Fruit fly (Drosophila melanogaster) whole organism, embryonic: ENCODE data around the gene CG7728.

Experiments used
- ATbp ChIP-seq: fragments of 200-800 bp; sonication (Bioruptor generic); optimal IDR thresholded peaks from 2 replicates; lab custom pipeline; 2017; ENCODE audit warnings: missing biosample characterization, mild to moderate bottlenecking, missing genetic modification characterization, missing genetic modification reagents
- Antp ChIP-seq: fragments of 200-800 bp; sonication (Bioruptor generic); optimal IDR thresholded peaks from 3 replicates; lab custom pipeline; 2016; ENCODE audit warnings: missing biosample characterization, missing genetic modification characterization
- Atf3 ChIP-seq: fragments of 200-800 bp; sonication (Bioruptor generic); optimal IDR thresholded peaks from 3 replicates; lab custom pipeline; 2016; ENCODE audit warnings: missing biosample characterization, missing genetic modification characterization
- Bgb ChIP-seq: fragments of 200-800 bp; sonication (Bioruptor generic); IDR thresholded peaks from 2 replicates; pipeline ENCODE4 v1.3.6; 2022; ENCODE audit warnings: missing biosample characterization, missing genetic modification characterization; ENCODE audit not compliant: partially characterized antibody
- CG11696 ChIP-seq: fragments of 200-800 bp; sonication (Bioruptor generic); IDR thresholded peaks from 2 replicates; pipeline ENCODE4 v1.3.6; 2022; ENCODE audit warnings: missing biosample characterization, missing genetic modification characterization
- CG12659 ChIP-seq: fragments of 200-800 bp; sonication (Bioruptor generic); optimal IDR thresholded peaks from 3 replicates; lab custom pipeline; 2017; ENCODE audit warnings: mild to moderate bottlenecking, missing biosample characterization, missing genetic modification reagents, missing genetic modification characterization
- CG12744 ChIP-seq: fragments of 200-800 bp; sonication (Bioruptor generic); optimal IDR thresholded peaks from 2 replicates; lab custom pipeline; 2016; ENCODE audit warnings: missing biosample characterization, missing genetic modification characterization
- CG12769 ChIP-seq: fragments of 200-800 bp; sonication (Bioruptor generic); optimal IDR thresholded peaks from 2 replicates; lab custom pipeline; 2019; ENCODE audit warnings: missing biosample characterization, mild to moderate bottlenecking, missing genetic modification characterization, moderate library complexity
- CG14050 ChIP-seq: fragments of 200-800 bp; sonication (Bioruptor generic); IDR thresholded peaks from 3 replicates; pipeline ENCODE4 v1.3.6; 2022; ENCODE audit warnings: missing biosample characterization, missing genetic modification characterization
- CG16779 ChIP-seq: fragments of 200-800 bp; sonication (Bioruptor generic); IDR thresholded peaks from 2 replicates; pipeline ENCODE4 v1.3.6; 2022; ENCODE audit warnings: missing biosample characterization, missing genetic modification characterization
- CG17385 ChIP-seq: fragments of 200-800 bp; sonication (Bioruptor generic); optimal IDR thresholded peaks from 3 replicates; lab custom pipeline; 2018; ENCODE audit warnings: missing biosample characterization, mild to moderate bottlenecking, missing genetic modification characterization
- CG18011 ChIP-seq: fragments of 200-800 bp; sonication (Bioruptor generic); optimal IDR thresholded peaks from 2 replicates; lab custom pipeline; 2017; ENCODE audit warnings: missing biosample characterization, missing genetic modification characterization, mild to moderate bottlenecking, moderate library complexity, missing genotype
- CG18599 ChIP-seq: fragments of 200-800 bp; sonication (Bioruptor generic); optimal IDR thresholded peaks from 3 replicates; lab custom pipeline; 2017; ENCODE audit warnings: missing biosample characterization, missing genetic modification characterization, mild to moderate bottlenecking, moderate library complexity, missing genetic modification reagents
- CG2199 ChIP-seq: fragments of 200-800 bp; sonication (Bioruptor generic); IDR thresholded peaks from 3 replicates; pipeline ENCODE4 v1.3.6; 2022; ENCODE audit warnings: missing biosample characterization, missing genetic modification characterization
- CG30020 ChIP-seq: fragments of 200-800 bp; optimal IDR thresholded peaks from 2 replicates; lab custom pipeline; 2019; ENCODE audit warnings: missing biosample characterization, mild to moderate bottlenecking, missing genetic modification characterization, moderate library complexity
- CG31365 ChIP-seq: fragments of 200-800 bp; sonication (Bioruptor generic); optimal IDR thresholded peaks from 2 replicates; lab custom pipeline; 2018; ENCODE audit warnings: missing biosample characterization, mild to moderate bottlenecking, missing genetic modification characterization
- CG4730 ChIP-seq: fragments of 200-800 bp; sonication (Bioruptor generic); IDR thresholded peaks from 2 replicates; pipeline ENCODE4 v1.3.6; 2022; ENCODE audit warnings: missing biosample characterization, missing genetic modification characterization
- CG6689 ChIP-seq: fragments of 200-800 bp; sonication (Bioruptor generic); IDR thresholded peaks from 2 replicates; pipeline ENCODE4 v1.3.6; 2022; ENCODE audit warnings: missing biosample characterization, missing genetic modification characterization
- CG7271 ChIP-seq: fragments of 200-800 bp; sonication (Bioruptor generic); optimal IDR thresholded peaks from 2 replicates; lab custom pipeline; 2018; ENCODE audit warnings: missing biosample characterization, mild to moderate bottlenecking, missing genetic modification characterization, moderate library complexity
- CG7928 ChIP-seq: fragments of 200-800 bp; sonication (Bioruptor generic); optimal IDR thresholded peaks from 2 replicates; lab custom pipeline; 2017; ENCODE audit warnings: missing biosample characterization, mild to moderate bottlenecking, missing genetic modification characterization
- CG8924 ChIP-seq: fragments of 200-800 bp; optimal IDR thresholded peaks from 3 replicates; lab custom pipeline; 2019; ENCODE audit warnings: missing biosample characterization, mild to moderate bottlenecking, missing genetic modification characterization, moderate library complexity
- D ChIP-seq, 2 experiments: fragments of 200-800 bp in 1 of 2; fragments of >200 bp in 1 of 2; sonication (Bioruptor generic) in 1 of 2; optimal IDR thresholded peaks; 2 replicates in 1 of 2; 3 replicates in 1 of 2; lab custom pipeline; 2017; ENCODE audit warnings: mild to moderate bottlenecking in 1 of 2, missing biosample characterization in 1 of 2, missing genetic modification characterization in 1 of 2, missing genetic modification reagents in 1 of 2
- Dad ChIP-seq: fragments of 200-800 bp; sonication (Bioruptor generic); optimal IDR thresholded peaks from 3 replicates; lab custom pipeline; 2016; ENCODE audit warnings: missing biosample characterization, missing genetic modification characterization
- Hand ChIP-seq: fragments of 200-800 bp; sonication (Bioruptor generic); optimal IDR thresholded peaks from 2 replicates; lab custom pipeline; 2017; ENCODE audit warnings: mild to moderate bottlenecking, missing biosample characterization, missing genetic modification reagents, missing genetic modification characterization
- Med ChIP-seq: fragments of 200-800 bp; sonication (Bioruptor generic); peaks from one replicate; lab custom pipeline; 2016; ENCODE audit warnings: missing biosample characterization, missing genetic modification characterization, mild to moderate bottlenecking, inconsistent platforms, moderate library complexity
- Mes4 ChIP-seq: fragments of 200-800 bp; sonication (Bioruptor generic); optimal IDR thresholded peaks from 2 replicates; lab custom pipeline; 2016; ENCODE audit warnings: missing biosample characterization, missing genetic modification characterization
- Myb ChIP-seq: fragments of 200-800 bp; sonication (Bioruptor generic); optimal IDR thresholded peaks from 2 replicates; lab custom pipeline; 2016; ENCODE audit warnings: missing biosample characterization, missing genetic modification characterization
- Taf1 ChIP-seq: fragments of 200-800 bp; sonication (Bioruptor generic); IDR thresholded peaks from 2 replicates; pipeline ENCODE4 v1.3.6; 2022; ENCODE audit warnings: missing biosample characterization, missing genetic modification characterization
- Tbp ChIP-seq: fragments of >200 bp; optimal IDR thresholded peaks from 2 replicates; lab custom pipeline; 2018; ENCODE audit warnings: missing biosample characterization, missing genetic modification characterization
- Trl ChIP-seq, 3 experiments: fragments of >200 bp in 2 of 3; fragments of 200-800 bp in 1 of 3; sonication (Bioruptor generic) in 1 of 3; optimal IDR thresholded peaks; 2 replicates in 1 of 3; 3 replicates in 2 of 3; lab custom pipeline; 2016 to 2017; ENCODE audit warnings: missing biosample characterization in 1 of 3, missing genetic modification characterization in 1 of 3
- Xbp1 ChIP-seq: fragments of 200-800 bp; sonication (Bioruptor generic); optimal IDR thresholded peaks from 3 replicates; lab custom pipeline; 2016; ENCODE audit warnings: missing biosample characterization, mild to moderate bottlenecking, missing genetic modification characterization
- al ChIP-seq: fragments of 200-800 bp; sonication (Bioruptor generic); IDR thresholded peaks from 2 replicates; pipeline ENCODE4 v1.3.6; 2022; ENCODE audit warnings: missing biosample characterization, missing genetic modification characterization
- ato ChIP-seq: fragments of 200-800 bp; sonication (Bioruptor generic); IDR thresholded peaks from 2 replicates; pipeline ENCODE4 v1.3.6; 2022; ENCODE audit warnings: missing biosample characterization, missing genetic modification characterization; ENCODE audit not compliant: partially characterized antibody
- bab2 ChIP-seq: fragments of 200-800 bp; sonication (Bioruptor generic); optimal IDR thresholded peaks from 2 replicates; lab custom pipeline; 2016; ENCODE audit warnings: missing biosample characterization, missing genetic modification characterization
- cad ChIP-seq: fragments of >200 bp; optimal IDR thresholded peaks from 2 replicates; lab custom pipeline; 2017; ENCODE audit warnings: missing biosample characterization, missing genetic modification characterization
- cg ChIP-seq: fragments of 200-800 bp; sonication (Bioruptor generic); optimal IDR thresholded peaks from 3 replicates; lab custom pipeline; 2019; ENCODE audit warnings: missing biosample characterization, mild to moderate bottlenecking, missing genetic modification characterization, moderate library complexity
- chinmo ChIP-seq: fragments of 200-800 bp; sonication (Bioruptor generic); IDR thresholded peaks from 4 replicates; pipeline ENCODE4 v1.3.6; 2022; ENCODE audit warnings: missing biosample characterization, missing genetic modification characterization; ENCODE audit not compliant: partially characterized antibody
- dpn ChIP-seq, 2 experiments: fragments of 200-800 bp; sonication (Bioruptor generic); optimal IDR thresholded peaks; 3 replicates each; lab custom pipeline; 2016; ENCODE audit warnings: missing biosample characterization in 2 of 2, missing genetic modification characterization in 2 of 2
- gsb ChIP-seq: fragments of 200-800 bp; sonication (Bioruptor generic); IDR thresholded peaks from 2 replicates; pipeline ENCODE4 v1.3.6; 2022; ENCODE audit warnings: missing biosample characterization, missing genetic modification characterization
- hkb ChIP-seq, 2 experiments: fragments of 200-800 bp in 1 of 2; fragments of >200 bp in 1 of 2; sonication (Bioruptor generic) in 1 of 2; IDR thresholded peaks in 1 of 2; optimal IDR thresholded peaks in 1 of 2; 2 replicates each; pipeline versions ENCODE4 v1.3.6 to Lab custom; 2017 to 2022; ENCODE audit warnings: missing biosample characterization in 1 of 2, missing genetic modification characterization in 1 of 2
- lola ChIP-seq, 3 experiments: fragments of >200 bp in 2 of 3; fragments of 200-800 bp in 1 of 3; sonication (Bioruptor generic) in 1 of 3; optimal IDR thresholded peaks; 2 replicates each; lab custom pipeline; 2017 to 2019; ENCODE audit warnings: missing biosample characterization in 3 of 3, missing genetic modification characterization in 3 of 3, mild to moderate bottlenecking in 1 of 3, moderate library complexity in 1 of 3
- lov ChIP-seq, 2 experiments: fragments of 200-800 bp in 1 of 2; fragments of >200 bp in 1 of 2; sonication (Bioruptor generic) in 1 of 2; IDR thresholded peaks in 1 of 2; optimal IDR thresholded peaks in 1 of 2; 2 replicates in 1 of 2; 3 replicates in 1 of 2; pipeline versions ENCODE4 v1.3.6 to Lab custom; 2017 to 2022; ENCODE audit warnings: missing biosample characterization in 1 of 2, missing genetic modification characterization in 1 of 2
- mld ChIP-seq: fragments of 200-800 bp; sonication (Bioruptor generic); IDR thresholded peaks from 3 replicates; pipeline ENCODE4 v1.3.6; 2022; ENCODE audit warnings: missing biosample characterization, missing genetic modification characterization; ENCODE audit not compliant: partially characterized antibody
- sima ChIP-seq: fragments of 200-800 bp; sonication (Bioruptor generic); optimal IDR thresholded peaks from 2 replicates; lab custom pipeline; 2016; ENCODE audit warnings: missing biosample characterization, missing genetic modification characterization
- yki ChIP-seq: fragments of >200 bp; optimal IDR thresholded peaks from 3 replicates; lab custom pipeline; 2018
- zen2 ChIP-seq: fragments of 200-800 bp; sonication (Bioruptor generic); IDR thresholded peaks from 3 replicates; pipeline ENCODE4 v1.3.6; 2022; ENCODE audit warnings: missing biosample characterization, missing genetic modification characterization; ENCODE audit not compliant: partially characterized antibody

CG7728 gene

DNA sequence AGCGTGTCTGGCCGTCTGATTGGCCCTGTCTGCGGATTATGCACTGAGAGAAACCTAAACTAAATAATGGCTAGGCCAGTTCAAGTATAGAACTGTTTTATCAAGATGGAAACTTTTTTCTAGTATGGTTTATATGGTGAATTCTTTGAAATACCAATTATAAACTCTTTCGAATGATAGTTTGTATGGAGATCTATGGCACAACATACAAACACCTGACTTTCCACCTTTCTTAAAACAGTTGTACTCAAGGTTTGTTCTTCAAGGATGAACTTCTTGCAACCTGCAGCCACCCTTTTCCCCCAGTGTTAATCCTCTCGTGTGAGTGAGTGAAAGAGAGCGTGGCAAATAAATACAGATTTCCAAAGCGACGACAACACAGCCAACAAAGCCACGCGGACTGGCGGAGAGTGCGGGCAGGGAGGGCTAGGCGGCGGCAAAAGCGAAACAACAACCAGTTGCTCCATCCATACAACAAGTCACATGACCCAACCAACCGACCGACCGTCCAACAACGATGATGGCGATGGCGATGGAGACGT is 12.0 kb upstream of the CG7728 start (continued):
- TF ChIP-seq CG18011: peak; percentile 59
- TF ChIP-seq CG7271 (tag; lab: Kevin White, UChicago): no peak
- TF ChIP-seq Dad: peak; percentile 84
- no peak for TF ChIP-seq Bgb (GFP tag; lab: Robert Waterston, UW)
- peak; percentile 90 for TF ChIP-seq CG12659 (GFP tag; lab: Kevin White, UChicago)
- TF ChIP-seq ATbp (GFP tag; lab: Kevin White, UChicago): peak; percentile 70
- no peak for TF ChIP-seq D (optimal IDR thresholded peaks at IDR 0.05; lab: Kevin White, UChicago)
- TF ChIP-seq D (GFP tag; optimal IDR thresholded peaks at IDR 0.05; lab: Kevin White, UChicago): peak; percentile 78
- TF ChIP-seq al (GFP tag; lab: Robert Waterston, UW): peak; percentile 91
- TF ChIP-seq CG14050 (GFP tag; lab: Robert Waterston, UW): peak; percentile 76
- peak; percentile 76 for TF ChIP-seq Hand
- peak; percentile 77 for TF ChIP-seq sima (GFP tag; lab: Kevin White, UChicago)
- no peak for TF ChIP-seq lov (optimal IDR thresholded peaks at IDR 0.05; lab: Kevin White, UChicago)
- TF ChIP-seq lov (GFP tag; IDR thresholded peaks at IDR 0.05; lab: Robert Waterston, UW): no peak; the same call in 2 of the 3 replicates
- TF ChIP-seq Tbp: no peak
- TF ChIP-seq bab2 (GFP tag; lab: Kevin White, UChicago): peak; percentile 89
- peak; percentile 88 to 90 for TF ChIP-seq dpn (GFP tag; optimal IDR thresholded peaks at IDR 0.05; lab: Kevin White, UChicago)
- no peak for TF ChIP-seq zen2 (GFP tag; lab: Robert Waterston, UW)
- TF ChIP-seq, all 482 proteins: peak for 398

- TF ChIP-seq CG31365 (tag; lab: Kevin White, UChicago) (no peak), CG30020 (tag; lab: Kevin White, UChicago) (no peak), lola (GFP tag; optimal IDR thresholded peaks at IDR 0.05; lab: Kevin White, UChicago) (no peak), Mes4 (no peak), cg (GFP tag; lab: Kevin White, UChicago) (no peak), Atf3 (GFP tag; lab: Kevin White, UChicago) (no peak), chinmo (GFP tag; lab: Robert Waterston, UW) (0 out of 4 replicates have a peak, but pooled peaks have one; percentile 16), Med (GFP tag; lab: Kevin White, UChicago) (peak; percentile 54), Xbp1 (GFP tag; lab: Kevin White, UChicago) (no peak), Trl (optimal IDR thresholded peaks at IDR 0.05; lab: Kevin White, UChicago) (no peak), Trl (GFP tag; optimal IDR thresholded peaks at IDR 0.05; lab: Kevin White, UChicago) (no peak), CG6689 (GFP tag; lab: Robert Waterston, UW) (no peak), CG17385 (GFP tag; lab: Kevin White, UChicago) (no peak), CG8924 (tag; lab: Kevin White, UChicago) (no peak), CG12744 (GFP tag; lab: Kevin White, UChicago) (no peak), CG2199 (GFP tag; lab: Robert Waterston, UW) (no peak), Antp (no peak), CG16779 (GFP tag; lab: Robert Waterston, UW) (no peak), yki (lab: Kevin White, UChicago) (no peak), CG4730 (GFP tag; lab: Robert Waterston, UW) (0 out of 2 replicates have a peak, but pooled peaks have one; percentile 3), cad (GFP tag; lab: Kevin White, UChicago) (no peak), Myb (no peak), ato (no peak), hkb (optimal IDR thresholded peaks at IDR 0.05; lab: Kevin White, UChicago) (no peak), hkb (GFP tag; IDR thresholded peaks at IDR 0.05; lab: Robert Waterston, UW) (no peak), CG11696 (GFP tag; lab: Robert Waterston, UW) (no peak), gsb (GFP tag; lab: Robert Waterston, UW) (0 out of 2 replicates have a peak, but pooled peaks have one; percentile 20), Taf1 (peak; percentile 47; the same call in 1 of the 2 replicates), mld (no peak), CG12769 (tag; lab: Kevin White, UChicago) (no peak), CG7928 (no peak), CG18599 (no peak)
Measured at dm6 chr3L:17004765-17005414, 11.4 kb upstream of the CG7728 start.
